Fruit fly (Drosophila melanogaster) whole organism, embryonic: Measurements from ENCODE around the gene mtsh.

Experiments
- CG1024 ChIP-seq: fragments of 200-800 bp; sonication (Bioruptor generic); IDR thresholded peaks from 2 replicates; pipeline ENCODE4 v1.3.6; 2022; ENCODE audit warnings: missing biosample characterization, missing genetic modification characterization
- CG11504 ChIP-seq: fragments of 200-800 bp; sonication (Bioruptor generic); optimal IDR thresholded peaks from 3 replicates; lab custom pipeline; 2019; ENCODE audit warnings: missing biosample characterization, mild to moderate bottlenecking, missing genetic modification characterization, moderate library complexity
- CG11560 ChIP-seq: fragments of 200-800 bp; sonication (Bioruptor generic); IDR thresholded peaks from 3 replicates; pipeline ENCODE4 v1.3.6; 2022; ENCODE audit warnings: missing biosample characterization, missing genetic modification characterization
- CG12391 ChIP-seq: fragments of 200-800 bp; sonication (Bioruptor generic); optimal IDR thresholded peaks from 3 replicates; lab custom pipeline; 2018; ENCODE audit warnings: missing biosample characterization, mild to moderate bottlenecking, missing genetic modification characterization, moderate library complexity
- CG13287 ChIP-seq: fragments of 200-800 bp; sonication (Bioruptor generic); IDR thresholded peaks from 2 replicates; pipeline ENCODE4 v1.3.6; 2022; ENCODE audit warnings: missing biosample characterization, missing genetic modification characterization; ENCODE audit not compliant: partially characterized antibody
- CG14014 ChIP-seq: fragments of 200-800 bp; sonication (Bioruptor generic); IDR thresholded peaks from 2 replicates; pipeline ENCODE4 v1.3.6; 2022; ENCODE audit warnings: missing biosample characterization, missing genetic modification characterization
- CG17361 ChIP-seq: fragments of 200-800 bp; sonication (Bioruptor generic); IDR thresholded peaks from 3 replicates; pipeline ENCODE4 v1.3.6; 2022; ENCODE audit warnings: missing biosample characterization, missing genetic modification characterization
- CG18764 ChIP-seq: fragments of 200-800 bp; sonication (Bioruptor generic); optimal IDR thresholded peaks from 3 replicates; lab custom pipeline; 2016; ENCODE audit warnings: missing biosample characterization, missing genetic modification characterization
- CG2199 ChIP-seq: fragments of 200-800 bp; sonication (Bioruptor generic); IDR thresholded peaks from 3 replicates; pipeline ENCODE4 v1.3.6; 2022; ENCODE audit warnings: missing biosample characterization, missing genetic modification characterization
- CG33213 ChIP-seq: fragments of 200-800 bp; sonication (Bioruptor generic); optimal IDR thresholded peaks from 3 replicates; lab custom pipeline; 2016; ENCODE audit warnings: missing biosample characterization, missing genetic modification characterization
- CG34376 ChIP-seq: fragments of 200-800 bp; sonication (Bioruptor generic); optimal IDR thresholded peaks from 2 replicates; lab custom pipeline; 2018; ENCODE audit warnings: missing biosample characterization, mild to moderate bottlenecking, missing genetic modification characterization
- CG7556 ChIP-seq: fragments of 200-800 bp; sonication (Bioruptor generic); optimal IDR thresholded peaks from 2 replicates; lab custom pipeline; 2017; ENCODE audit warnings: missing biosample characterization, mild to moderate bottlenecking, missing genetic modification characterization
- CG7839 ChIP-seq: fragments of 200-800 bp; sonication (Bioruptor generic); optimal IDR thresholded peaks from 3 replicates; lab custom pipeline; 2018; ENCODE audit warnings: missing biosample characterization, mild to moderate bottlenecking, missing genetic modification characterization, moderate library complexity
- CG8388 ChIP-seq: fragments of 200-800 bp; sonication (Bioruptor generic); optimal IDR thresholded peaks from 2 replicates; lab custom pipeline; 2019; ENCODE audit warnings: missing biosample characterization, mild to moderate bottlenecking, missing genetic modification characterization, moderate library complexity
- D19B ChIP-seq: fragments of 200-800 bp; sonication (Bioruptor generic); optimal IDR thresholded peaks from 2 replicates; lab custom pipeline; 2017; ENCODE audit warnings: missing biosample characterization, mild to moderate bottlenecking, missing genetic modification characterization
- Deaf1 ChIP-seq: fragments of 200-800 bp; optimal IDR thresholded peaks from 3 replicates; lab custom pipeline; 2019; ENCODE audit warnings: missing biosample characterization, mild to moderate bottlenecking, missing genetic modification characterization, moderate library complexity
- Ets65A ChIP-seq: fragments of 200-800 bp; sonication (Bioruptor generic); peaks from one replicate; lab custom pipeline; 2016; ENCODE audit warnings: missing biosample characterization, missing genetic modification characterization
- Ets97D ChIP-seq: fragments of 200-800 bp; sonication (Bioruptor generic); optimal IDR thresholded peaks from 3 replicates; lab custom pipeline; 2016; ENCODE audit warnings: missing biosample characterization, missing genetic modification characterization
- Fer2 ChIP-seq: fragments of 200-800 bp; sonication (Bioruptor generic); optimal IDR thresholded peaks from 2 replicates; lab custom pipeline; 2018; ENCODE audit warnings: missing biosample characterization, mild to moderate bottlenecking, missing genetic modification characterization, moderate library complexity
- Fer3 ChIP-seq: fragments of 200-800 bp; sonication (Bioruptor generic); optimal IDR thresholded peaks from 2 replicates; lab custom pipeline; 2018; ENCODE audit warnings: missing biosample characterization, mild to moderate bottlenecking, missing genetic modification characterization, moderate library complexity
- HHEX ChIP-seq: fragments of 200-800 bp; sonication (Bioruptor generic); optimal IDR thresholded peaks from 3 replicates; lab custom pipeline; 2017; ENCODE audit warnings: missing biosample characterization, mild to moderate bottlenecking, missing genetic modification characterization, missing genetic modification reagents
- Hmr ChIP-seq: fragments of 200-800 bp; sonication (Bioruptor generic); optimal IDR thresholded peaks from 3 replicates; lab custom pipeline; 2017; ENCODE audit warnings: mild to moderate bottlenecking, missing biosample characterization, missing genetic modification reagents, missing genetic modification characterization
- Hr51 ChIP-seq, 2 experiments: fragments of 200-800 bp; sonication (Bioruptor generic); optimal IDR thresholded peaks; 2 replicates in 1 of 2; 3 replicates in 1 of 2; lab custom pipeline; 2016 to 2018; ENCODE audit warnings: missing biosample characterization in 2 of 2, missing genetic modification characterization in 2 of 2, mild to moderate bottlenecking in 1 of 2, moderate library complexity in 1 of 2
- Hr78 ChIP-seq, 2 experiments: fragments of 200-800 bp in 1 of 2; fragments of >200 bp in 1 of 2; sonication (Bioruptor generic) in 1 of 2; optimal IDR thresholded peaks; 2 replicates each; lab custom pipeline; 2017 to 2019; ENCODE audit warnings: missing biosample characterization in 2 of 2, missing genetic modification characterization in 2 of 2, mild to moderate bottlenecking in 1 of 2, moderate library complexity in 1 of 2
- Med ChIP-seq: fragments of 200-800 bp; sonication (Bioruptor generic); peaks from one replicate; lab custom pipeline; 2016; ENCODE audit warnings: missing biosample characterization, missing genetic modification characterization, mild to moderate bottlenecking, inconsistent platforms, moderate library complexity
- NC2β ChIP-seq: fragments of 200-800 bp; sonication (Bioruptor generic); optimal IDR thresholded peaks from 2 replicates; lab custom pipeline; 2016; ENCODE audit warnings: missing biosample characterization, missing genetic modification characterization
- NK7.1 ChIP-seq: fragments of 200-800 bp; sonication (Bioruptor generic); optimal IDR thresholded peaks from 3 replicates; lab custom pipeline; 2016; ENCODE audit warnings: missing biosample characterization, missing genetic modification characterization
- Trl ChIP-seq, 3 experiments: fragments of >200 bp in 2 of 3; fragments of 200-800 bp in 1 of 3; sonication (Bioruptor generic) in 1 of 3; optimal IDR thresholded peaks; 2 replicates in 1 of 3; 3 replicates in 2 of 3; lab custom pipeline; 2016 to 2017; ENCODE audit warnings: missing biosample characterization in 1 of 3, missing genetic modification characterization in 1 of 3
- btn ChIP-seq: fragments of 200-800 bp; sonication (Bioruptor generic); optimal IDR thresholded peaks from 2 replicates; lab custom pipeline; 2016; ENCODE audit warnings: missing biosample characterization, missing genetic modification characterization
- cas ChIP-seq: fragments of 200-800 bp; sonication (Bioruptor generic); IDR thresholded peaks from 2 replicates; pipeline ENCODE4 v1.3.6; 2022; ENCODE audit warnings: missing biosample characterization, missing genetic modification characterization
- chinmo ChIP-seq: fragments of 200-800 bp; sonication (Bioruptor generic); IDR thresholded peaks from 4 replicates; pipeline ENCODE4 v1.3.6; 2022; ENCODE audit warnings: missing biosample characterization, missing genetic modification characterization; ENCODE audit not compliant: partially characterized antibody
- eyg ChIP-seq: fragments of 200-800 bp; sonication (Bioruptor generic); optimal IDR thresholded peaks from 3 replicates; lab custom pipeline; 2016; ENCODE audit warnings: missing biosample characterization, missing genetic modification characterization
- gem ChIP-seq: fragments of 200-800 bp; sonication (Bioruptor generic); optimal IDR thresholded peaks from 2 replicates; lab custom pipeline; 2019; ENCODE audit warnings: missing biosample characterization, mild to moderate bottlenecking, missing genetic modification characterization, moderate library complexity
- grn ChIP-seq: fragments of 200-800 bp; sonication (Bioruptor generic); optimal IDR thresholded peaks from 3 replicates; lab custom pipeline; 2017; ENCODE audit warnings: missing biosample characterization, missing genetic modification characterization
- knrl ChIP-seq: fragments of 200-800 bp; sonication (Bioruptor generic); IDR thresholded peaks from 3 replicates; pipeline ENCODE4 v1.3.6; 2022; ENCODE audit warnings: missing biosample characterization, missing genetic modification characterization; ENCODE audit not compliant: partially characterized antibody
- nerfin-2 ChIP-seq: fragments of 200-800 bp; sonication (Bioruptor generic); IDR thresholded peaks from 2 replicates; pipeline ENCODE4 v1.3.6; 2022; ENCODE audit warnings: missing biosample characterization, missing genetic modification characterization; ENCODE audit not compliant: partially characterized antibody
- oc ChIP-seq: fragments of 200-800 bp; sonication (Bioruptor generic); optimal IDR thresholded peaks from 2 replicates; lab custom pipeline; 2018; ENCODE audit warnings: missing biosample characterization, mild to moderate bottlenecking, missing genetic modification characterization, moderate library complexity
- psq ChIP-seq: fragments of 200-800 bp; sonication (Bioruptor generic); optimal IDR thresholded peaks from 2 replicates; lab custom pipeline; 2017; ENCODE audit warnings: missing biosample characterization, missing genetic modification characterization
- ranshi ChIP-seq: fragments of 200-800 bp; sonication (Bioruptor generic); IDR thresholded peaks from 2 replicates; pipeline ENCODE4 v1.3.6; 2022; ENCODE audit warnings: missing biosample characterization, missing genetic modification characterization
- ro ChIP-seq: fragments of 200-800 bp; sonication (Bioruptor generic); IDR thresholded peaks from 2 replicates; pipeline ENCODE4 v1.3.6; 2022; ENCODE audit warnings: missing biosample characterization, missing genetic modification characterization
- tll ChIP-seq, 2 experiments: fragments of 200-800 bp in 1 of 2; fragments of >200 bp in 1 of 2; sonication (Bioruptor generic) in 1 of 2; optimal IDR thresholded peaks; 2 replicates each; lab custom pipeline; 2017 to 2019; ENCODE audit warnings: missing biosample characterization in 2 of 2, missing genetic modification characterization in 2 of 2, mild to moderate bottlenecking in 1 of 2, moderate library complexity in 1 of 2
- tna ChIP-seq: fragments of 200-800 bp; sonication (Bioruptor generic); IDR thresholded peaks from 2 replicates; pipeline ENCODE4 v1.3.6; 2022; ENCODE audit warnings: missing biosample characterization, missing genetic modification characterization; ENCODE audit not compliant: partially characterized antibody
- z ChIP-seq: fragments of 200-800 bp; sonication (Bioruptor generic); IDR thresholded peaks from 3 replicates; pipeline ENCODE4 v1.3.6; 2022; ENCODE audit warnings: missing biosample characterization, missing genetic modification characterization

The mtsh gene

DNA sequence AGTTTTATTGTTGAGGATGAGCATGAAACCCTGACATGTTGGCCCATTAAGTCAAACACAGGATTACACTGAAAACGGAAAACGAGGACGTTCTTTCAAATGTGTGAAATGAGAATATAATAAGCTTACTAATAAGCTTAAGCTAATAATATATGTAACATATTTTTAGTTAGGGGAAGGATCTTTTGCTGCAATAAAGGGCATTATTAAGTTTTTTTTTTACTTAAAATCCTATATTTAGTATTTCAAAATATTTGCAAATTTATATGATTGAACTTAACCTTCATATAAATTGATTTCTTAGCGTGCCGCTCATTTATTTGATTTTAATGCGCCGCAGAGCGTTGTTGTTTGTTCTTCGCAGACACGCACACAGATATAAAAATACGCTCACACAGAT lies 13.5 kb upstream of the mtsh start (continued):
- TF ChIP-seq CG14014 (GFP tag; lab: Robert Waterston, UW) (peak; percentile 29; the same call in 1 of the 2 replicates), ranshi (GFP tag; lab: Robert Waterston, UW) (no peak), Med (GFP tag; lab: Kevin White, UChicago) (peak; percentile 65), Ets97D (GFP tag; lab: Kevin White, UChicago) (no peak), oc (no peak), Hr51 (GFP tag; optimal IDR thresholded peaks at IDR 0.05; lab: Kevin White, UChicago) (peak in 1 of 2 experiments; percentile 30), Ets65A (peak; percentile 27), Hmr (GFP tag; lab: Kevin White, UChicago) (peak; percentile 44), CG8388 (GFP tag; lab: Kevin White, UChicago) (no peak), Fer3 (tag; lab: Kevin White, UChicago) (peak; percentile 15), Fer2 (tag; lab: Kevin White, UChicago) (no peak), grn (no peak), CG7556 (GFP tag; lab: Kevin White, UChicago) (peak; percentile 29), CG17361 (no peak), CG11504 (tag; lab: Kevin White, UChicago) (peak; percentile 51), NK7.1 (GFP tag; lab: Kevin White, UChicago) (no peak), z (GFP tag; lab: Robert Waterston, UW) (no peak), eyg (GFP tag; lab: Kevin White, UChicago) (no peak)

DNA sequence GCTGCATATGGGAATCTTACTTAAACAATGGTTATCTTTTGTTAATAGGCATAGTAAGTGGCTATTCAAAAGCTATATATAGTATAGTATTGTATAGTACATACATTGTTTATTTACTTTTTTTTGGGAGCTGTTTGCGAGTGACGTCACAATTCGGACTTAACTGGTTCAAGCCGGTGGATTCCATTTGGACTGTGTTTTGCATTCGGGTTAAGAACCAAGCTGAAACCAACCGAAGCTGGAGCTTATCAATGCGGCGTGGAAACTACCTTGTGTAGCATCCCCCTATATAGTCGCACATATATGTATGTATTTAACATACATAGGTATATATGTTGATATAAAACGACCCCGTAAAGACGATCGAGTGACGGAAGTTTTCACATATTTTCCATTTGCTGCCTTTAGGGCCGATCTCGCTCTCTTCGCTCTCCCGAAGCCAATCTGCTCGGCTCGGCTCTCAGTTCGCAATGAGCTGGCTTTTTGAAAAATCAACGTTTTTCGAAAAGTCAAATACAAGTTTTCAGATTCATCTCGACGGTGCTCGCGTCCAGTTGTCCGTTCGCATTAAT lies 8.9 kb upstream of the mtsh start:
- TF ChIP-seq CG13287 (GFP tag; lab: Robert Waterston, UW) (peak; percentile 24; the same call in 1 of the 2 replicates), knrl (GFP tag; lab: Robert Waterston, UW) (no peak), CG33213 (GFP tag; lab: Kevin White, UChicago) (no peak), Med (GFP tag; lab: Kevin White, UChicago) (peak; percentile 13), NC2β (GFP tag; lab: Kevin White, UChicago) (no peak), psq (no peak), CG18764 (GFP tag; lab: Kevin White, UChicago) (no peak), nerfin-2 (GFP tag; lab: Robert Waterston, UW) (no peak), HHEX (no peak), Hr78 (GFP tag; optimal IDR thresholded peaks at IDR 0.05; lab: Kevin White, UChicago) (no peak), tll (GFP tag; optimal IDR thresholded peaks at IDR 0.05; lab: Kevin White, UChicago) (no peak), ro (GFP tag; lab: Robert Waterston, UW) (no peak), CG11560 (tag; lab: Robert Waterston, UW) (no peak), btn (GFP tag; lab: Kevin White, UChicago) (no peak), tna (GFP tag; lab: Robert Waterston, UW) (no peak), Deaf1 (tag; lab: Kevin White, UChicago) (peak; percentile 56), Trl (optimal IDR thresholded peaks at IDR 0.05; lab: Kevin White, UChicago) (peak; percentile 34 to 47), Trl (GFP tag; optimal IDR thresholded peaks at IDR 0.05; lab: Kevin White, UChicago) (no peak), D19B (GFP tag; lab: Kevin White, UChicago) (no peak), CG1024 (GFP tag; lab: Robert Waterston, UW) (no peak), gem (peak; percentile 51), CG2199 (GFP tag; lab: Robert Waterston, UW) (no peak), cas (GFP tag; lab: Robert Waterston, UW) (no peak), CG12391 (tag; lab: Kevin White, UChicago) (no peak), CG7839 (tag; lab: Kevin White, UChicago) (no peak), CG34376 (GFP tag; lab: Kevin White, UChicago) (peak; percentile 72), chinmo (peak; percentile 93)
